Fruit fly (Drosophila melanogaster) whole organism, prepupa: ENCODE data around the gene CG1622.

Experiments used
- Blimp-1 ChIP-seq: fragments of 200-800 bp; sonication (Bioruptor generic); optimal IDR thresholded peaks from 3 replicates; lab custom pipeline; 2017; ENCODE audit warnings: missing biosample characterization, missing genetic modification characterization, mild to moderate bottlenecking, moderate library complexity, missing genetic modification reagents
- CG10631 ChIP-seq: fragments of 200-800 bp; sonication (Bioruptor generic); optimal IDR thresholded peaks from 2 replicates; lab custom pipeline; 2016; ENCODE audit warnings: missing biosample characterization, missing genetic modification characterization
- CG11762 ChIP-seq: fragments of 200-800 bp; sonication (Bioruptor generic); optimal IDR thresholded peaks from 3 replicates; lab custom pipeline; 2016; ENCODE audit warnings: missing biosample characterization, missing genetic modification characterization; ENCODE audit not compliant: insufficient read depth
- CG15336 ChIP-seq: fragments of 200-800 bp; sonication (Bioruptor generic); IDR thresholded peaks from 2 replicates; pipeline ENCODE4 v1.3.6; 2022; ENCODE audit warnings: missing biosample characterization, missing genetic modification characterization
- CG16779 ChIP-seq: fragments of 200-800 bp; sonication (Bioruptor generic); optimal IDR thresholded peaks from 3 replicates; lab custom pipeline; 2017; ENCODE audit warnings: missing biosample characterization, mild to moderate bottlenecking, missing genetic modification characterization
- CG31627 ChIP-seq: fragments of 200-800 bp; sonication (Bioruptor generic); optimal IDR thresholded peaks from 3 replicates; lab custom pipeline; 2016; ENCODE audit warnings: missing biosample characterization, missing genetic modification characterization
- CG34406 ChIP-seq: fragments of 200-800 bp; sonication (Bioruptor generic); optimal IDR thresholded peaks from 3 replicates; lab custom pipeline; 2016; ENCODE audit warnings: missing biosample characterization, missing genetic modification characterization
- CG4318 ChIP-seq: fragments of 200-800 bp; sonication (Bioruptor generic); optimal IDR thresholded peaks from 3 replicates; lab custom pipeline; 2017; ENCODE audit warnings: missing biosample characterization, mild to moderate bottlenecking, missing genetic modification characterization
- CG6276 ChIP-seq: fragments of 200-800 bp; sonication (Bioruptor generic); optimal IDR thresholded peaks from 2 replicates; lab custom pipeline; 2017; ENCODE audit warnings: missing biosample characterization, mild to moderate bottlenecking, missing genetic modification characterization
- CG6792 ChIP-seq: fragments of 200-800 bp; sonication (Bioruptor generic); optimal IDR thresholded peaks from 3 replicates; lab custom pipeline; 2016; ENCODE audit warnings: missing biosample characterization, missing genetic modification characterization
- CG6808 ChIP-seq: fragments of 200-800 bp; sonication (Bioruptor generic); optimal IDR thresholded peaks from 3 replicates; lab custom pipeline; 2017; ENCODE audit warnings: missing biosample characterization, missing genetic modification characterization, mild to moderate bottlenecking, moderate library complexity, missing genetic modification reagents
- CG6854 ChIP-seq: fragments of 200-800 bp; sonication (Bioruptor generic); optimal IDR thresholded peaks from 2 replicates; lab custom pipeline; 2017; ENCODE audit warnings: missing biosample characterization, mild to moderate bottlenecking, missing genetic modification characterization
- CG8319 ChIP-seq: fragments of 200-800 bp; sonication (Bioruptor generic); optimal IDR thresholded peaks from 3 replicates; lab custom pipeline; 2016; ENCODE audit warnings: missing biosample characterization, missing genetic modification characterization
- CG9139 ChIP-seq: fragments of 200-800 bp; sonication (Bioruptor generic); optimal IDR thresholded peaks from 3 replicates; lab custom pipeline; 2017; ENCODE audit warnings: missing biosample characterization, mild to moderate bottlenecking, missing genetic modification characterization
- Eip75B ChIP-seq: fragments of 200-800 bp; sonication (Bioruptor generic); optimal IDR thresholded peaks from 3 replicates; lab custom pipeline; 2016; ENCODE audit warnings: missing biosample characterization, missing genetic modification characterization
- Eip78C ChIP-seq: fragments of 200-800 bp; sonication (Bioruptor generic); peaks from one replicate; lab custom pipeline; 2016; ENCODE audit warnings: missing biosample characterization, missing genetic modification characterization
- Ets96B ChIP-seq: fragments of 200-800 bp; optimal IDR thresholded peaks from 2 replicates; lab custom pipeline; 2019; ENCODE audit warnings: missing biosample characterization, mild to moderate bottlenecking, missing genetic modification characterization, moderate library complexity
- Hr38 ChIP-seq: sonication (Bioruptor generic); optimal IDR thresholded peaks from 2 replicates; lab custom pipeline; 2016; ENCODE audit warnings: missing biosample characterization, missing genetic modification characterization
- Hr4 ChIP-seq: fragments of 200-800 bp; sonication (Bioruptor generic); optimal IDR thresholded peaks from 3 replicates; lab custom pipeline; 2016; ENCODE audit warnings: missing biosample characterization, missing genetic modification characterization
- Lpt ChIP-seq: fragments of 200-800 bp; sonication (Bioruptor generic); optimal IDR thresholded peaks from 3 replicates; lab custom pipeline; 2016; ENCODE audit warnings: missing biosample characterization, missing genetic modification characterization
- Smox ChIP-seq: fragments of 200-800 bp; sonication (Bioruptor generic); optimal IDR thresholded peaks from 3 replicates; lab custom pipeline; 2016; ENCODE audit warnings: missing biosample characterization, missing genetic modification characterization
- Sox102F ChIP-seq: fragments of 200-800 bp; sonication (Bioruptor generic); optimal IDR thresholded peaks from 2 replicates; lab custom pipeline; 2016; ENCODE audit warnings: missing biosample characterization, mild to moderate bottlenecking, missing genetic modification characterization
- Sox14 ChIP-seq: fragments of 200-800 bp; sonication (Bioruptor generic); optimal IDR thresholded peaks from 3 replicates; lab custom pipeline; 2016; ENCODE audit warnings: missing biosample characterization, missing genetic modification characterization
- Sox15 ChIP-seq: fragments of 200-800 bp; sonication (Bioruptor generic); optimal IDR thresholded peaks from 3 replicates; lab custom pipeline; 2016; ENCODE audit warnings: missing biosample characterization, missing genetic modification characterization
- achi ChIP-seq: fragments of 200-800 bp; sonication (Bioruptor generic); optimal IDR thresholded peaks from 3 replicates; lab custom pipeline; 2016; ENCODE audit warnings: missing biosample characterization, missing genetic modification characterization
- acj6 ChIP-seq: fragments of 200-800 bp; sonication (Bioruptor generic); optimal IDR thresholded peaks from 3 replicates; lab custom pipeline; 2016; ENCODE audit warnings: missing biosample characterization, missing genetic modification characterization
- cyc ChIP-seq: fragments of 200-800 bp; sonication (Bioruptor generic); optimal IDR thresholded peaks from 3 replicates; lab custom pipeline; 2016; ENCODE audit warnings: missing biosample characterization, missing genetic modification characterization
- dsx ChIP-seq: fragments of 200-800 bp; optimal IDR thresholded peaks from 3 replicates; lab custom pipeline; 2019; ENCODE audit warnings: missing biosample characterization, mild to moderate bottlenecking, missing genetic modification characterization, moderate library complexity; ENCODE audit not compliant: poor library complexity, severe bottlenecking
- eg ChIP-seq: fragments of 200-800 bp; sonication (Bioruptor generic); IDR thresholded peaks from 3 replicates; pipeline ENCODE4 v1.3.6; 2022; ENCODE audit warnings: missing biosample characterization, missing genetic modification characterization
- esn ChIP-seq: fragments of 200-800 bp; sonication (Bioruptor generic); optimal IDR thresholded peaks from 2 replicates; lab custom pipeline; 2016; ENCODE audit warnings: missing biosample characterization, mild to moderate bottlenecking, missing genetic modification characterization, moderate library complexity
- fd59A ChIP-seq: fragments of 200-800 bp; sonication (Bioruptor generic); optimal IDR thresholded peaks from 2 replicates; lab custom pipeline; 2017; ENCODE audit warnings: missing biosample characterization, mild to moderate bottlenecking, missing genetic modification characterization, missing genetic modification reagents
- net ChIP-seq: fragments of 200-800 bp; sonication (Bioruptor generic); optimal IDR thresholded peaks from 3 replicates; lab custom pipeline; 2016; ENCODE audit warnings: missing biosample characterization, missing genetic modification characterization
- pdm3 ChIP-seq: fragments of 200-800 bp; sonication (Bioruptor generic); optimal IDR thresholded peaks from 3 replicates; lab custom pipeline; 2016; ENCODE audit warnings: missing biosample characterization, missing genetic modification characterization
- salr ChIP-seq, 2 experiments: fragments of 200-800 bp; sonication (Bioruptor generic); optimal IDR thresholded peaks; 3 replicates each; lab custom pipeline; 2016 to 2018; ENCODE audit warnings: missing biosample characterization in 2 of 2, missing genetic modification characterization in 2 of 2, mild to moderate bottlenecking in 1 of 2
- ss ChIP-seq, 2 experiments: fragments of 200-800 bp; sonication (Bioruptor generic); optimal IDR thresholded peaks; 2 replicates in 1 of 2; 3 replicates in 1 of 2; lab custom pipeline; 2017 to 2018; ENCODE audit warnings: mild to moderate bottlenecking in 2 of 2, missing biosample characterization in 2 of 2, missing genetic modification characterization in 2 of 2, moderate library complexity in 1 of 2
- svp ChIP-seq: fragments of 200-800 bp; sonication (Bioruptor generic); peaks from one replicate; lab custom pipeline; 2016; ENCODE audit warnings: missing biosample characterization, missing genetic modification characterization
- vri ChIP-seq: fragments of 200-800 bp; sonication (Bioruptor generic); optimal IDR thresholded peaks from 3 replicates; lab custom pipeline; 2016; ENCODE audit warnings: missing biosample characterization, mild to moderate bottlenecking, missing genetic modification characterization

The CG1622 gene

DNA sequence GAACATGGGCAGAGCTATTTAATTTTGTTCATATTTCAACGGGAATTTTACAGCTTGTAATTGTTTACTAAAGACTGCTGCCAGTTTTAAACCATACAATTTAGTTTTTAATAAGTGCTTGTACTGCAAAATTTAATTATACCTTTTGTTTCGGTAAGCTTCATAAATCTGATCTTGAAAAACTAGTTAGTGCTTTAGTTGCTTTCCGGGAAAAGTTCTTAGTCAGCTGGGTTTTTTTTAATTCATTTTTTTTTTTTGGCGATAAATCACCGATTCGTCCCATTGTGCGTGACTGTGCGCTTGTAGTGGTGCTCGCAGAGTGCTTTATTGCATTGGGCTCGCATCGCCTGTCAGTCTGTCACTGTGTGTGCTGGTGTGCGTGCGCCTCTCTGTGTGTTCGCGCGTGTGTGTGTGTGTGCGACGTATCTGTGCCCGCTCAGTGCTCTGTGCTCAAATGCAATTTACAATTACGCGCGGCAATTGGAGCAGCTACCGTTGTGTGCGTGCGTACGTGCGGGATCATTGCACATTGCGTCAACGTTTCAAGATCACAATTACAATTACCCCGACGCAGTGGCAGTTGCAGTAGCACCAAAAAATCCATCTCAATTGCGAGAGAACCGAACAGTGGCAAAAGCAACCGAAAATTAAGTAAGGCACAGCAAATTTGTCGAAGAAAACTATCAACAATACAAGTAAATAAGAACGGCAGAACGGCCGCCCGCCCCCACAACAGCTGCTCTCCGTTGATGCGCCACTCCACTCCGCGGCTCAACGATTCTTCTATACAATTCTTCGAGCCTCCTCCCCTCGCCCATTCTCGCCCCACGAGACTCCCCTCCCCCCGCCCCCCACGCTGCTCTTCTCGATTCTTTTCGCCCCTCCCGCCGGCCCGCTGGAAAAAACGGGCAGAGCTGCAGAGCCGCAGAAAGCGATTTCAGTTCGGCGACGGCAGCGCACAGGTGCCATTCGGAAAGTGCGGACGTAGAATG lies 7.1 kb downstream of the CG1622 start (continued):
- TF ChIP-seq vri (GFP tag; lab: Kevin White, UChicago) (peak; percentile 55), CG8319 (no peak), CG6792 (GFP tag; lab: Kevin White, UChicago) (no peak), CG15336 (peak; percentile 21; the same call in 1 of the 2 replicates), CG10631 (no peak), net (GFP tag; lab: Kevin White, UChicago) (peak; percentile 17), Sox15 (GFP tag; lab: Kevin White, UChicago) (no peak), Lpt (GFP tag; lab: Kevin White, UChicago) (peak; percentile 4), acj6 (GFP tag; lab: Kevin White, UChicago) (no peak), esn (GFP tag; lab: Kevin White, UChicago) (peak; percentile 6), CG6854 (GFP tag; lab: Kevin White, UChicago) (peak; percentile 1), salr (GFP tag; optimal IDR thresholded peaks at IDR 0.05; lab: Kevin White, UChicago) (no peak), Hr38 (GFP tag; lab: Kevin White, UChicago) (no peak), Ets96B (tag; lab: Kevin White, UChicago) (no peak), CG6276 (GFP tag; lab: Kevin White, UChicago) (no peak), CG31627 (GFP tag; lab: Kevin White, UChicago) (no peak), dsx (no peak), Smox (GFP tag; lab: Kevin White, UChicago) (no peak), ss (GFP tag; optimal IDR thresholded peaks at IDR 0.05; lab: Kevin White, UChicago) (peak; percentile 19 to 37), CG9139 (GFP tag; lab: Kevin White, UChicago) (no peak), CG34406 (GFP tag; lab: Kevin White, UChicago) (no peak), Blimp-1 (GFP tag; lab: Kevin White, UChicago) (no peak), fd59A (no peak), Eip75B (GFP tag; lab: Kevin White, UChicago) (no peak), achi (GFP tag; lab: Kevin White, UChicago) (no peak), cyc (GFP tag; lab: Kevin White, UChicago) (no peak), pdm3 (no peak), svp (GFP tag; lab: Kevin White, UChicago) (peak; percentile 91), CG11762 (no peak), CG16779 (tag; lab: Kevin White, UChicago) (peak; percentile 6), Hr4 (GFP tag; lab: Kevin White, UChicago) (peak; percentile 18)

DNA sequence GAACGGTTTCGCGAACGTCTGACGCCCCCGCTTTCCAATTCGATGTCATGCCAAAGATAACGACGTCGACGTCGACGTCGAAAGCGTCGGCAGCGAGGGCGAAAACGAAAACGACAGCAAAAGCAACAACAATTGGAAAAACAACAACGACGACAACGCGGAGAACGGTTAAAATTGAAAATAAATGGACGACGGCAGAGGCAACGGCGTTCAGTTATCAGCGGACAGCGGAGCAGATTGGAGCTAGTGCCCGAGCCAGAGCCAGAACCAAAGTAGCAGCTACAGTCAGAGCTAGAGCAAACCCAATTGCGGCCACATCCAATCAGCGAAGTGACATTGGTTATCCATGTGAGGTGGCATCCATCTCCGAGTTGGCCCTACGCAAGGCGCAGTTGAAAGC lies 8.4 kb downstream of the CG1622 start:
- TF ChIP-seq CG6854 (GFP tag; lab: Kevin White, UChicago), result no peak
- TF ChIP-seq esn (GFP tag; lab: Kevin White, UChicago), result no peak
- TF ChIP-seq CG6808, result peak; percentile 14
- 0 out of 3 replicates have a peak, but pooled peaks have one; percentile 12 for TF ChIP-seq eg (GFP tag; lab: Robert Waterston, UW)
- no peak for TF ChIP-seq CG4318 (GFP tag; lab: Kevin White, UChicago)
- TF ChIP-seq svp (GFP tag; lab: Kevin White, UChicago), result peak; percentile 86
- TF ChIP-seq Eip78C (GFP tag; lab: Kevin White, UChicago), result peak; percentile 54
- peak; percentile 29 for TF ChIP-seq CG6276 (GFP tag; lab: Kevin White, UChicago)
- no peak for TF ChIP-seq Ets96B (tag; lab: Kevin White, UChicago)
- no peak for TF ChIP-seq Sox14
- peak in 1 of 2 experiments; percentile 1 for TF ChIP-seq ss (GFP tag; optimal IDR thresholded peaks at IDR 0.05; lab: Kevin White, UChicago)
- no peak for TF ChIP-seq CG10631
- peak; percentile 37 for TF ChIP-seq vri (GFP tag; lab: Kevin White, UChicago)
- TF ChIP-seq dsx, result no peak
- TF ChIP-seq CG9139 (GFP tag; lab: Kevin White, UChicago), result no peak
- TF ChIP-seq Sox102F (GFP tag; lab: Kevin White, UChicago), result no peak
- TF ChIP-seq, all 60 proteins: peak for 7
